Worm (Caenorhabditis elegans) whole organism, late embryonic: ENCODE results near the gene srh-246.

Experiments used
- ama-1 ChIP-seq: fragments of 150-350 bp; optimal IDR thresholded peaks from 2 replicates; lab custom pipeline; 2014
- elt-2 ChIP-seq: sonication (generic microtip); optimal IDR thresholded peaks from 2 replicates; lab custom pipeline; 2016; ENCODE audit warnings: missing genetic modification reagents, missing genetic modification characterization, missing compliant biosample characterization
- fkh-10 ChIP-seq: fragments of 150-350 bp; optimal IDR thresholded peaks from 2 replicates; lab custom pipeline; 2014; ENCODE audit warnings: missing biosample characterization, missing genetic modification reagents, missing genetic modification characterization
- nhr-11 ChIP-seq: fragments of 150-350 bp; optimal IDR thresholded peaks from 2 replicates; lab custom pipeline; 2014; ENCODE audit warnings: missing biosample characterization, missing genetic modification characterization
- pha-4 ChIP-seq: fragments of 150-350 bp; optimal IDR thresholded peaks from 2 replicates; lab custom pipeline; 2018; ENCODE audit warnings: missing biosample characterization, missing genetic modification reagents, missing genetic modification characterization
- pqm-1 ChIP-seq: sonication (generic microtip); optimal IDR thresholded peaks from 2 replicates; lab custom pipeline; 2016; ENCODE audit warnings: missing genetic modification characterization, missing compliant biosample characterization
- ref-2 ChIP-seq: sonication (generic microtip); optimal IDR thresholded peaks from 2 replicates; lab custom pipeline; 2016; ENCODE audit warnings: missing genetic modification characterization, missing compliant biosample characterization
- rnt-1 ChIP-seq: sonication (generic microtip); optimal IDR thresholded peaks from 2 replicates; lab custom pipeline; 2016; ENCODE audit warnings: missing genetic modification characterization, missing compliant biosample characterization
- tbx-2 ChIP-seq: sonication (generic microtip); optimal IDR thresholded peaks from 2 replicates; lab custom pipeline; 2016; ENCODE audit warnings: missing genetic modification characterization, missing compliant biosample characterization
- unc-55 ChIP-seq: sonication (generic microtip); optimal IDR thresholded peaks from 2 replicates; lab custom pipeline; 2017; ENCODE audit warnings: missing biosample characterization, missing genetic modification reagents, missing genetic modification characterization

DNA sequence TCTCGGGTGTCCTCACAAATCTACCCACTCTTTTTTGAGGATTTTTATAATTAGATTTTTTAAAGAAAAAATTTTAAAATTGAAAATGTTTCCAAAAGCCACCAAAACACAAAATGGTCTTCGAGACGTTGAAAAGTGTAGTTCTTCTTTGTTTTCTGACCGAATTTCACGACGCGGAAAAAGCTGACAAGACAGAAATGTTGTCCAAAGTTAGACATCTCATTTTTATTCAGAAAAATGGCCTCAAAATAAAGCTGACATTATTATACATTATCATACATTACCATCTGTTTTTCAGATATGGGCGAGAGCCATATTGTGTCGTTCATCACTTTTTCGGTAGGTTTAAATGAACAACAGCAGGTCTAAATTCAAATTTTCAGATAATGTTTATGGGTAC is 22.1 kb upstream of the srh-246 start, which contains the start of gene srx-22:
- TF ChIP-seq pha-4 (no peak), ref-2 (tag; lab: Kevin White, UChicago) (no peak), pqm-1 (tag; lab: Kevin White, UChicago) (no peak), fkh-10 (GFP tag; lab: Kevin White, UChicago) (no peak), nhr-11 (tag; lab: Kevin White, UChicago) (no peak), tbx-2 (tag; lab: Kevin White, UChicago) (no peak), unc-55 (GFP tag; lab: Kevin White, UChicago) (no peak), elt-2 (no peak), rnt-1 (no peak), ama-1 (lab: Kevin White, UChicago) (no peak)
